Fruit fly (Drosophila melanogaster): Measurements from ENCODE around the gene t.

DNA sequence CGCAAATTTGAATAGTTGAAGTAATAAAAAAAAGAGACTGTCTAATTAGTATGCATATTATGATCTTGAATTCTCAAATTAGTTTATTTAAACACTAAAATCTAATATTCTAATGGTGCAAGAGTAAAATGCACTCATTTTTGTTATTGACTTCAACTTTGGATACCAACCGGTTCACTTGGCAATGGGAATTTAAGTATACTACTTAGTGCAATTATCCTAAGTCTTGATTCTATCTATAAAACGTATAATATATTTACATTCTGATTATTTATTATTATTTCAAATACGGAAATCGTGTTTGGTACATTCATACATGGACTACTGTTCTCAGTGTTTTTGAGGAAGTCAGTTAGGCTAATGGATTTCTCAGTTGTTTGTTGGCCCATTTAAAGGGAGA, 3.8 kb upstream of the t start, which contains the start of gene Gr8a:
- no peak for TF ChIP-seq psq (optimal IDR thresholded peaks at IDR 0.05)
- no peak for TF ChIP-seq h (optimal IDR thresholded peaks at IDR 0.05)

All from Kc167 (cell line).